ENCODE assay signal across 6 fruit fly cellular contexts in genomic region chrX:18367806-18368643, dm6.
TF ChIP-seq lines count a peak whose summit lies in the region.

No protein-coding gene starts in this region.

- peak; percentile 0 for TF ChIP-seq CTCF in whole organism, embryonic (GFP tag; optimal IDR thresholded peaks at IDR 0.05; lab: Kevin White, UChicago)

TF ChIP-seq in whole organism, 6 proteins besides CTCF, POLR2A, EP300 and RAD21:
- TF ChIP-seq pan (optimal IDR thresholded peaks at IDR 0.05; lab: Kevin White, UChicago) (no peak), CG8478 (optimal IDR thresholded peaks at IDR 0.05; lab: Kevin White, UChicago) (peak; percentile 40)

TF ChIP-seq in whole organism, adult, 20 proteins besides CTCF, POLR2A, EP300 and RAD21 (continues in another document):
- TF ChIP-seq CG7101 (tag; optimal IDR thresholded peaks at IDR 0.05; lab: Kevin White, UChicago): peak; percentile 82
- TF ChIP-seq Crg-1 (GFP tag; optimal IDR thresholded peaks at IDR 0.05; lab: Kevin White, UChicago): peak; percentile 25
- TF ChIP-seq CG1620 (GFP tag; optimal IDR thresholded peaks at IDR 0.05; lab: Kevin White, UChicago): peak; percentile 28
- peak; percentile 90 for TF ChIP-seq pad (GFP tag; optimal IDR thresholded peaks at IDR 0.05; lab: Kevin White, UChicago)
- TF ChIP-seq CG7045 (GFP tag; optimal IDR thresholded peaks at IDR 0.05; lab: Kevin White, UChicago): peak; percentile 71
- no peak for TF ChIP-seq bab1 (GFP tag; optimal IDR thresholded peaks at IDR 0.05; lab: Kevin White, UChicago)
- TF ChIP-seq Hr96 (GFP tag; optimal IDR thresholded peaks at IDR 0.05; lab: Kevin White, UChicago): peak; percentile 85
- no peak for TF ChIP-seq ovo (GFP tag; optimal IDR thresholded peaks at IDR 0.05; lab: Kevin White, UChicago)
- TF ChIP-seq Clk (GFP tag; optimal IDR thresholded peaks at IDR 0.05; lab: Kevin White, UChicago): peak; percentile 55
- peak; percentile 63 for TF ChIP-seq CG14711 (tag; optimal IDR thresholded peaks at IDR 0.05; lab: Kevin White, UChicago)
- TF ChIP-seq toe (GFP tag; optimal IDR thresholded peaks at IDR 0.05; lab: Kevin White, UChicago): peak; percentile 38
- TF ChIP-seq cnc (optimal IDR thresholded peaks at IDR 0.05; lab: Kevin White, UChicago): peak in 1 of 2 experiments; percentile 78
- peak; percentile 70 for TF ChIP-seq CG5204 (GFP tag; optimal IDR thresholded peaks at IDR 0.05; lab: Kevin White, UChicago)
- peak; percentile 74 for TF ChIP-seq Mnt (GFP tag; optimal IDR thresholded peaks at IDR 0.05; lab: Kevin White, UChicago)
- peak; percentile 78 for TF ChIP-seq CG11617 (GFP tag; optimal IDR thresholded peaks at IDR 0.05; lab: Kevin White, UChicago)
- TF ChIP-seq CG12768 (GFP tag; optimal IDR thresholded peaks at IDR 0.05; lab: Kevin White, UChicago): peak; percentile 67
- no peak for TF ChIP-seq cic (GFP tag; optimal IDR thresholded peaks at IDR 0.05; lab: Kevin White, UChicago)
- no peak for TF ChIP-seq tj (GFP tag; optimal IDR thresholded peaks at IDR 0.05; lab: Kevin White, UChicago)

TF ChIP-seq in whole organism, embryonic, 481 proteins besides CTCF, POLR2A, EP300 and RAD21 (continues in another document):
- TF ChIP-seq dmrt99B (tag; optimal IDR thresholded peaks at IDR 0.05; lab: Kevin White, UChicago) (peak; percentile 69), esg (GFP tag; conservative IDR thresholded peaks at IDR 0.05; lab: Robert Waterston, UW) (peak; percentile 57), CG5953 (GFP tag; IDR thresholded peaks at IDR 0.05; lab: Robert Waterston, UW) (peak; percentile 61; the same call in 1 of the 2 replicates), CG17568 (GFP tag; optimal IDR thresholded peaks at IDR 0.05; lab: Kevin White, UChicago) (no peak), E2f2 (GFP tag; IDR thresholded peaks at IDR 0.05; lab: Robert Waterston, UW) (no peak), nau (GFP tag; optimal IDR thresholded peaks at IDR 0.05; lab: Kevin White, UChicago) (no peak), CG10431 (GFP tag; optimal IDR thresholded peaks at IDR 0.05; lab: Kevin White, UChicago) (peak; percentile 21), Hmr (GFP tag; optimal IDR thresholded peaks at IDR 0.05; lab: Kevin White, UChicago) (peak; percentile 84), sob (GFP tag; IDR thresholded peaks at IDR 0.05; lab: Robert Waterston, UW) (peak; percentile 79), TFAM (GFP tag; optimal IDR thresholded peaks at IDR 0.05; lab: Kevin White, UChicago) (no peak), croc (GFP tag; conservative IDR thresholded peaks at IDR 0.05; lab: Robert Waterston, UW) (peak; percentile 12; the same call in 1 of the 3 replicates), zen2 (GFP tag; IDR thresholded peaks at IDR 0.05; lab: Robert Waterston, UW; ENCODE audit: partially characterized antibody) (no peak), CG5245 (GFP tag; optimal IDR thresholded peaks at IDR 0.05; lab: Kevin White, UChicago) (peak; percentile 32), grn (GFP tag; optimal IDR thresholded peaks at IDR 0.05; lab: Kevin White, UChicago) (peak; percentile 61), CG11456 (GFP tag; IDR thresholded peaks at IDR 0.05; lab: Robert Waterston, UW) (peak; percentile 87), lilli (GFP tag; optimal IDR thresholded peaks at IDR 0.05; lab: Kevin White, UChicago) (peak; percentile 81), CG2712 (tag; optimal IDR thresholded peaks at IDR 0.05; lab: Kevin White, UChicago) (peak; percentile 52), en (GFP tag; optimal IDR thresholded peaks at IDR 0.05; lab: Kevin White, UChicago) (no peak)

TF ChIP-seq in whole organism, prepupa, 60 proteins besides CTCF, POLR2A, EP300 and RAD21 (continues in another document):
- TF ChIP-seq Eip75B (GFP tag; optimal IDR thresholded peaks at IDR 0.05; lab: Kevin White, UChicago): peak; percentile 2
- TF ChIP-seq CG11902 (GFP tag; optimal IDR thresholded peaks at IDR 0.05; lab: Kevin White, UChicago): peak; percentile 39
- TF ChIP-seq CG15336 (GFP tag; IDR thresholded peaks at IDR 0.05; lab: Robert Waterston, UW): peak; percentile 36
- TF ChIP-seq CG9139 (GFP tag; optimal IDR thresholded peaks at IDR 0.05; lab: Kevin White, UChicago): no peak
- no peak for TF ChIP-seq fd85E (GFP tag; optimal IDR thresholded peaks at IDR 0.05; lab: Kevin White, UChicago)
- peak; percentile 30 for TF ChIP-seq CG31627 (GFP tag; optimal IDR thresholded peaks at IDR 0.05; lab: Kevin White, UChicago)
- peak; percentile 32 for TF ChIP-seq acj6 (GFP tag; optimal IDR thresholded peaks at IDR 0.05; lab: Kevin White, UChicago)
- TF ChIP-seq Ets96B (tag; optimal IDR thresholded peaks at IDR 0.05; lab: Kevin White, UChicago): no peak
- no peak for TF ChIP-seq spab (GFP tag; optimal IDR thresholded peaks at IDR 0.05; lab: Kevin White, UChicago)
- TF ChIP-seq Eip78C (GFP tag; lab: Kevin White, UChicago): peak; percentile 88
- peak; percentile 37 for TF ChIP-seq CG6276 (GFP tag; optimal IDR thresholded peaks at IDR 0.05; lab: Kevin White, UChicago)
- no peak for TF ChIP-seq Eip93F (GFP tag; optimal IDR thresholded peaks at IDR 0.05; lab: Kevin White, UChicago)
- TF ChIP-seq eg (GFP tag; IDR thresholded peaks at IDR 0.05; lab: Robert Waterston, UW): peak; percentile 86
- TF ChIP-seq salr (GFP tag; optimal IDR thresholded peaks at IDR 0.05; lab: Kevin White, UChicago): peak; percentile 35 to 41
- TF ChIP-seq CG8632 (GFP tag; optimal IDR thresholded peaks at IDR 0.05; lab: Kevin White, UChicago): peak; percentile 22
- peak; percentile 48 for TF ChIP-seq CG3919 (GFP tag; optimal IDR thresholded peaks at IDR 0.05; lab: Kevin White, UChicago)
- peak; percentile 88 for TF ChIP-seq svp (GFP tag; lab: Kevin White, UChicago)
- peak; percentile 63 for TF ChIP-seq CG11294 (GFP tag; IDR thresholded peaks at IDR 0.05; lab: Robert Waterston, UW)
- TF ChIP-seq CG6792 (GFP tag; optimal IDR thresholded peaks at IDR 0.05; lab: Kevin White, UChicago): peak; percentile 34
- TF ChIP-seq Ets21C (GFP tag; optimal IDR thresholded peaks at IDR 0.05; lab: Kevin White, UChicago): no peak

TF ChIP-seq in whole organism, pupa, 21 proteins besides CTCF, POLR2A, EP300 and RAD21 (continues in another document):
- TF ChIP-seq Pif1A (GFP tag; optimal IDR thresholded peaks at IDR 0.05; lab: Kevin White, UChicago) (peak; percentile 42), Snoo (tag; optimal IDR thresholded peaks at IDR 0.05; lab: Kevin White, UChicago) (peak; percentile 17), D1 (tag; optimal IDR thresholded peaks at IDR 0.05; lab: Kevin White, UChicago) (no peak), CG9948 (tag; optimal IDR thresholded peaks at IDR 0.05; lab: Kevin White, UChicago) (no peak), rn (GFP tag; IDR thresholded peaks at IDR 0.05; lab: Robert Waterston, UW) (no peak), CG12605 (GFP tag; IDR thresholded peaks at IDR 0.05; lab: Robert Waterston, UW) (no peak; the same call in 1 of the 2 replicates), CG10348 (GFP tag; IDR thresholded peaks at IDR 0.05; lab: Robert Waterston, UW) (peak; percentile 44; the same call in 1 of the 2 replicates), CG32121 (GFP tag; IDR thresholded peaks at IDR 0.05; lab: Robert Waterston, UW) (peak; percentile 63), CG17806 (tag; optimal IDR thresholded peaks at IDR 0.05; lab: Kevin White, UChicago) (peak; percentile 18), Ets98B (GFP tag; IDR thresholded peaks at IDR 0.05; lab: Robert Waterston, UW) (peak; percentile 78), CG4496 (GFP tag; IDR thresholded peaks at IDR 0.05; lab: Robert Waterston, UW) (peak; percentile 89), CG34367 (tag; optimal IDR thresholded peaks at IDR 0.05; lab: Kevin White, UChicago) (peak; percentile 31), CG13204 (GFP tag; optimal IDR thresholded peaks at IDR 0.05; lab: Kevin White, UChicago) (no peak), CG14655 (GFP tag; optimal IDR thresholded peaks at IDR 0.05; lab: Kevin White, UChicago) (peak; percentile 59), Pif1B (GFP tag; optimal IDR thresholded peaks at IDR 0.05; lab: Kevin White, UChicago) (peak; percentile 40), gl (tag; optimal IDR thresholded peaks at IDR 0.05; lab: Kevin White, UChicago) (peak; percentile 15), CG8159 (tag; optimal IDR thresholded peaks at IDR 0.05; lab: Kevin White, UChicago) (peak; percentile 37), CG8301 (tag; optimal IDR thresholded peaks at IDR 0.05; lab: Kevin White, UChicago) (peak; percentile 51), CG15710 (tag; optimal IDR thresholded peaks at IDR 0.05; lab: Kevin White, UChicago) (peak; percentile 54), EcR (GFP tag; optimal IDR thresholded peaks at IDR 0.05; lab: Kevin White, UChicago) (no peak)

TF ChIP-seq in whole organism, wandering third instar larva, 38 proteins besides CTCF, POLR2A, EP300 and RAD21 (continues in another document):
- TF ChIP-seq foxo (GFP tag; optimal IDR thresholded peaks at IDR 0.05; lab: Kevin White, UChicago): peak in 1 of 2 experiments; percentile 76
- peak; percentile 57 for TF ChIP-seq HLH106 (tag; optimal IDR thresholded peaks at IDR 0.05; lab: Kevin White, UChicago)
- TF ChIP-seq Mio (GFP tag; optimal IDR thresholded peaks at IDR 0.05; lab: Kevin White, UChicago): peak; percentile 5
- no peak for TF ChIP-seq Hr78 (GFP tag; optimal IDR thresholded peaks at IDR 0.05; lab: Kevin White, UChicago)
- TF ChIP-seq Myc (optimal IDR thresholded peaks at IDR 0.05; lab: Kevin White, UChicago): no peak
- TF ChIP-seq brk (GFP tag; optimal IDR thresholded peaks at IDR 0.05; lab: Kevin White, UChicago): peak; percentile 44
- TF ChIP-seq Hr83 (GFP tag; optimal IDR thresholded peaks at IDR 0.05; lab: Kevin White, UChicago; ENCODE audit: poor library complexity, severe bottlenecking): no peak
- no peak for TF ChIP-seq lola (GFP tag; optimal IDR thresholded peaks at IDR 0.05; lab: Kevin White, UChicago)
- peak; percentile 66 for TF ChIP-seq psq (GFP tag; optimal IDR thresholded peaks at IDR 0.05; lab: Kevin White, UChicago)
- no peak for TF ChIP-seq dl (GFP tag; optimal IDR thresholded peaks at IDR 0.05; lab: Kevin White, UChicago; ENCODE audit: insufficient read depth in 1 of 2, partially characterized antibody in 2 of 2)
- TF ChIP-seq br (GFP tag; optimal IDR thresholded peaks at IDR 0.05; lab: Kevin White, UChicago): peak; percentile 82
- no peak for TF ChIP-seq Dif (GFP tag; optimal IDR thresholded peaks at IDR 0.05; lab: Kevin White, UChicago; ENCODE audit: partially characterized antibody)
- no peak for TF ChIP-seq pan (optimal IDR thresholded peaks at IDR 0.05; lab: Kevin White, UChicago)
- no peak for TF ChIP-seq sage (GFP tag; optimal IDR thresholded peaks at IDR 0.05; lab: Kevin White, UChicago)
- TF ChIP-seq Abd-B (GFP tag; optimal IDR thresholded peaks at IDR 0.05; lab: Kevin White, UChicago): no peak
- peak; percentile 73 for TF ChIP-seq Hnf4 (GFP tag; optimal IDR thresholded peaks at IDR 0.05; lab: Kevin White, UChicago)
- no peak for TF ChIP-seq dsf (GFP tag; optimal IDR thresholded peaks at IDR 0.05; lab: Kevin White, UChicago; ENCODE audit: borderline replicate concordance)
- TF ChIP-seq CG32264 (GFP tag; optimal IDR thresholded peaks at IDR 0.05; lab: Kevin White, UChicago): peak; percentile 28
- no peak for TF ChIP-seq GATAd (GFP tag; optimal IDR thresholded peaks at IDR 0.05; lab: Kevin White, UChicago)
- TF ChIP-seq Sp1 (GFP tag; optimal IDR thresholded peaks at IDR 0.05; lab: Kevin White, UChicago): peak; percentile 62
- peak; percentile 84 for TF ChIP-seq ey (GFP tag; optimal IDR thresholded peaks at IDR 0.05; lab: Kevin White, UChicago)
- no peak for TF ChIP-seq Dfd (GFP tag; optimal IDR thresholded peaks at IDR 0.05; lab: Kevin White, UChicago)
